Fruit fly (Drosophila melanogaster): ENCODE results near the gene CG13102.
A peak's percentile ranks its signal among the peaks of the same experiment; 100 is the strongest.

The CG13102 gene

dm6 chr2L:8984614-8985318 is 27.2 kb upstream of the CG13102 start, which contains the start of gene CG13101 (continued):
- TF ChIP-seq prd (optimal IDR thresholded peaks at IDR 0.05) (no peak), prd (GFP tag; IDR thresholded peaks at IDR 0.05) (peak; percentile 94), CG2889 (GFP tag; IDR thresholded peaks at IDR 0.05) (peak; percentile 88), Drgx (GFP tag; IDR thresholded peaks at IDR 0.05) (peak; percentile 97), org-1 (GFP tag; optimal IDR thresholded peaks at IDR 0.05) (peak; percentile 89), CG7745 (tag; optimal IDR thresholded peaks at IDR 0.05) (peak; percentile 80), D19B (GFP tag; optimal IDR thresholded peaks at IDR 0.05) (peak; percentile 77), CG1647 (GFP tag; optimal IDR thresholded peaks at IDR 0.05) (peak; percentile 78), CG1792 (GFP tag; optimal IDR thresholded peaks at IDR 0.05) (peak; percentile 72), so (GFP tag; IDR thresholded peaks at IDR 0.05) (peak; percentile 95), Bgb (GFP tag; IDR thresholded peaks at IDR 0.05; ENCODE audit: partially characterized antibody) (no peak), unc-4 (GFP tag; IDR thresholded peaks at IDR 0.05; ENCODE audit: partially characterized antibody) (no peak), CG1024 (GFP tag; IDR thresholded peaks at IDR 0.05) (peak; percentile 82), gce (GFP tag; IDR thresholded peaks at IDR 0.05) (peak; percentile 93), nom (GFP tag; optimal IDR thresholded peaks at IDR 0.05) (peak; percentile 62), dimm (GFP tag; IDR thresholded peaks at IDR 0.05) (peak; percentile 72), abd-A (tag; optimal IDR thresholded peaks at IDR 0.05) (peak; percentile 24), jing (GFP tag; optimal IDR thresholded peaks at IDR 0.05) (peak; percentile 57), lov (optimal IDR thresholded peaks at IDR 0.05) (no peak), lov (GFP tag; IDR thresholded peaks at IDR 0.05) (peak; percentile 85; the same call in 2 of the 3 replicates), CG2678 (tag; optimal IDR thresholded peaks at IDR 0.05) (peak; percentile 96), CTCF (GFP tag; optimal IDR thresholded peaks at IDR 0.05) (peak; percentile 50), CG12744 (GFP tag; optimal IDR thresholded peaks at IDR 0.05) (peak; percentile 79), B-H2 (GFP tag; optimal IDR thresholded peaks at IDR 0.05) (no peak), crc (GFP tag; optimal IDR thresholded peaks at IDR 0.05) (peak; percentile 63), CG3995 (GFP tag; optimal IDR thresholded peaks at IDR 0.05) (peak; percentile 18), danr (GFP tag; IDR thresholded peaks at IDR 0.05) (peak; percentile 85), grn (GFP tag; optimal IDR thresholded peaks at IDR 0.05) (peak; percentile 54), repo (GFP tag; optimal IDR thresholded peaks at IDR 0.05) (peak; percentile 68), Hmx (GFP tag; optimal IDR thresholded peaks at IDR 0.05) (peak; percentile 71), CG17385 (GFP tag; optimal IDR thresholded peaks at IDR 0.05) (peak; percentile 89), Deaf1 (tag; optimal IDR thresholded peaks at IDR 0.05) (peak; percentile 82), CG8388 (GFP tag; optimal IDR thresholded peaks at IDR 0.05) (peak; percentile 94), MBD-R2 (GFP tag; IDR thresholded peaks at IDR 0.05) (peak; percentile 74; the same call in 1 of the 2 replicates), sisA (GFP tag; IDR thresholded peaks at IDR 0.05) (peak; percentile 89), psq (GFP tag; optimal IDR thresholded peaks at IDR 0.05) (peak; percentile 63), CG18262 (tag; optimal IDR thresholded peaks at IDR 0.05) (peak; percentile 94), pros (GFP tag; optimal IDR thresholded peaks at IDR 0.05) (peak; percentile 21), CG13624 (GFP tag; optimal IDR thresholded peaks at IDR 0.05) (peak; percentile 88), Dip2 (GFP tag; IDR thresholded peaks at IDR 0.05) (no peak), CG18476 (GFP tag; optimal IDR thresholded peaks at IDR 0.05) (peak; percentile 90), hkb (optimal IDR thresholded peaks at IDR 0.05) (no peak), hkb (GFP tag; IDR thresholded peaks at IDR 0.05) (peak; percentile 95), CG34422 (GFP tag; IDR thresholded peaks at IDR 0.05) (peak; percentile 95; the same call in 2 of the 3 replicates), Sry-β (GFP tag; optimal IDR thresholded peaks at IDR 0.05) (no peak), CG10654 (GFP tag; optimal IDR thresholded peaks at IDR 0.05) (peak; percentile 84), slou (GFP tag; optimal IDR thresholded peaks at IDR 0.05) (peak; percentile 76), Antp (GFP tag; optimal IDR thresholded peaks at IDR 0.05) (peak; percentile 14), Six4 (GFP tag; optimal IDR thresholded peaks at IDR 0.05) (peak; percentile 83), CG8944 (GFP tag; optimal IDR thresholded peaks at IDR 0.05) (peak; percentile 66), nmo (GFP tag; optimal IDR thresholded peaks at IDR 0.05) (peak; percentile 95), Bdp1 (GFP tag; optimal IDR thresholded peaks at IDR 0.05) (peak; percentile 77)
